Worm (Caenorhabditis elegans) whole organism, L4/young adult: Measurements from ENCODE around the gene rpl-35.

Experiments
- W03F9.2 ChIP-seq: fragments of 150-350 bp; optimal IDR thresholded peaks from 2 replicates; lab custom pipeline; 2014; ENCODE audit warnings: missing biosample characterization, missing genetic modification characterization
- him-1 ChIP-seq: sonication (generic microtip); optimal IDR thresholded peaks from 2 replicates; lab custom pipeline; 2016; ENCODE audit warnings: missing genotype, missing genetic modification reagents, missing genetic modification characterization, missing compliant biosample characterization

ce11 chrIII:7893224-7893623, 38.3 kb downstream of the rpl-35 start:
- no peak for TF ChIP-seq W03F9.2 (tag; lab: Kevin White, UChicago)
- no peak for TF ChIP-seq him-1
